Worm (Caenorhabditis elegans) whole organism, young adult: ENCODE results near the gene Y53F4B.36.

Source experiments
- B0261.1 ChIP-seq: sonication (generic microtip); optimal IDR thresholded peaks from 2 replicates; lab custom pipeline; 2016; ENCODE audit warnings: mild to moderate bottlenecking, missing genetic modification characterization, moderate library complexity, missing compliant biosample characterization
- T26A5.8 ChIP-seq: sonication (generic microtip); optimal IDR thresholded peaks from 2 replicates; lab custom pipeline; 2016; ENCODE audit warnings: missing genetic modification characterization, missing compliant biosample characterization
- Y53G8AR.9 ChIP-seq: fragments of 200-800 bp; sonication (Bioruptor generic); conservative IDR thresholded peaks from 2 replicates; pipeline ENCODE4 v1.3.6; 2022; ENCODE audit warnings: missing genetic modification reagents, missing genetic modification characterization, missing compliant biosample characterization
- ama-1 ChIP-seq, 3 experiments: fragments of 150-350 bp in 1 of 3; sonication (generic microtip) in 2 of 3; optimal IDR thresholded peaks; 2 replicates each; lab custom pipeline; 2014 to 2018; ENCODE audit warnings: missing biosample characterization in 2 of 3, missing genetic modification characterization in 2 of 3, missing genetic modification reagents in 2 of 3
- ceh-79 ChIP-seq: sonication (generic microtip); optimal IDR thresholded peaks from 2 replicates; lab custom pipeline; 2017; ENCODE audit warnings: mild to moderate bottlenecking, missing genetic modification characterization, missing compliant biosample characterization
- dox-1 ChIP-seq: fragments of 200-800 bp; sonication (Bioruptor generic); IDR thresholded peaks from 2 replicates; pipeline ENCODE4 v1.3.6; 2022; ENCODE audit warnings: missing genetic modification reagents, missing genetic modification characterization, missing compliant biosample characterization
- lin-35 ChIP-seq, 3 experiments: fragments of 150-350 bp in 2 of 3; sonication (generic microtip) in 1 of 3; optimal IDR thresholded peaks; 2 replicates each; lab custom pipeline; 2014 to 2018; ENCODE audit warnings: missing biosample characterization in 3 of 3, missing genetic modification characterization in 3 of 3, missing genetic modification reagents in 3 of 3
- mcd-1 ChIP-seq: fragments of 200-800 bp; sonication (Bioruptor generic); IDR thresholded peaks from 2 replicates; pipeline ENCODE4 v1.3.6; 2022; ENCODE audit warnings: missing genetic modification reagents, missing genetic modification characterization, missing compliant biosample characterization
- nhr-179 ChIP-seq: sonication (generic microtip); optimal IDR thresholded peaks from 2 replicates; lab custom pipeline; 2016; ENCODE audit warnings: mild to moderate bottlenecking, missing genetic modification characterization, missing compliant biosample characterization
- nhr-27 ChIP-seq: fragments of 200-800 bp; sonication (Bioruptor generic); optimal IDR thresholded peaks from 2 replicates; lab custom pipeline; 2018; ENCODE audit warnings: mild to moderate bottlenecking, missing genetic modification characterization, moderate library complexity, missing compliant biosample characterization
- snpc-4 ChIP-seq, 5 experiments: fragments of 150-350 bp in 1 of 5; sonication (generic microtip) in 4 of 5; optimal IDR thresholded peaks; 2 replicates each; lab custom pipeline; 2014 to 2018; ENCODE audit warnings: missing genetic modification characterization in 5 of 5, missing biosample characterization in 3 of 5, antibody characterized with exemption in 2 of 5, mild to moderate bottlenecking in 2 of 5, missing compliant biosample characterization in 2 of 5, missing genotype in 2 of 5, moderate library complexity in 2 of 5, missing genetic modification reagents in 1 of 5
- sptf-2 ChIP-seq: fragments of 200-800 bp; sonication (Bioruptor generic); optimal IDR thresholded peaks from 2 replicates; lab custom pipeline; 2018; ENCODE audit warnings: mild to moderate bottlenecking, missing genetic modification characterization, missing compliant biosample characterization
- tlf-1 ChIP-seq: fragments of 200-800 bp; sonication (Bioruptor generic); optimal IDR thresholded peaks from 2 replicates; lab custom pipeline; 2018; ENCODE audit warnings: mild to moderate bottlenecking, missing genetic modification characterization, missing compliant biosample characterization

DNA sequence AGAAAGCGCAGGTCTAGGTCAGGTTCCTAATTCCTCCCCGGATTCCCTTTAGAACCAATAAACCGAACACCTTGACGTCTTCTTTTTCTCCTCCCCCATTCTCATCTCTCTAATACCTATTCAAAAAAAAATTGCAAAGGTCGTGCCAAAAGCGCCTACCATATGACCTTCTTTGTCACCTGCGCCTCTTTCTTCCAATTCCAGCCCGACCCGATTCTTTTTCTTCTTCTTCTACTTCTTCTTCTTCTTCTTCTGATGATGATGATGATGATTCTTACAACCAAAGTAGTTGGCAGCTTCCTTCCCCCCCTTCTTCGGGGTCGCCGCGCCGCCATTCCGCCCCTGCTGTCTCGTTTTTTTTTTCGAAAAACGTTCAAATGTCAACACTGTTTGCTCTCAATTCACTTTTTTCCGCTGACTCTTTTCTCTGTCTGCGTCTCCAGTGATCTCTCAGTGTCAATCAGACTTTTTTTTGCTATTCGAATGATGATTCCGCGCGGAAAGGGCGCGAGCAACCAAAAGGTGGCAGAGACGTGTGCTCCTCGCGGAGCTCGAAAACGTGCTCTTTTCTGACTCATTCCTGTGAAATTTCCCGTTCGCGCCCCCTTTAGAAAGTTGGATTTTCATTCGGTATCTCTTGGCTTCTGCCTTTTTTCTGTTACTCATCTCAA lies 27.8 kb downstream of the Y53F4B.36 start:
- TF ChIP-seq ceh-79 (tag; lab: Kevin White, UChicago) (no peak), dox-1 (no peak), B0261.1 (tag; lab: Kevin White, UChicago) (no peak), snpc-4 (GFP tag; optimal IDR thresholded peaks at IDR 0.05; lab: Kevin White, UChicago) (no peak), snpc-4 (tag; optimal IDR thresholded peaks at IDR 0.05; lab: Kevin White, UChicago) (no peak), nhr-179 (tag; lab: Kevin White, UChicago) (no peak), nhr-27 (tag; lab: Kevin White, UChicago) (no peak), sptf-2 (no peak), tlf-1 (no peak), ama-1 (optimal IDR thresholded peaks at IDR 0.05; lab: Kevin White, UChicago) (no peak), ama-1 (GFP tag; optimal IDR thresholded peaks at IDR 0.05; lab: Kevin White, UChicago) (no peak), Y53G8AR.9 (GFP tag; lab: Robert Waterston, UW) (no peak), lin-35 (GFP tag; optimal IDR thresholded peaks at IDR 0.05; lab: Kevin White, UChicago) (no peak), T26A5.8 (tag; lab: Kevin White, UChicago) (no peak), mcd-1 (GFP tag; lab: Robert Waterston, UW) (no peak)
